Fruit fly (Drosophila melanogaster): ENCODE data around the gene CDase.

The CDase gene

dm6 chr3R:30428459-30428858 lies 30.9 kb upstream of the CDase start, which contains the start of gene CG15533:
CG15533 (plus strand) TSS chr3R:30428820.
- TF ChIP-seq Blimp-1 (GFP tag; optimal IDR thresholded peaks at IDR 0.05) = no peak
- TF ChIP-seq CG8632 (GFP tag; optimal IDR thresholded peaks at IDR 0.05) = no peak
- TF ChIP-seq net (GFP tag; optimal IDR thresholded peaks at IDR 0.05) = no peak
- TF ChIP-seq CG10669 (GFP tag; optimal IDR thresholded peaks at IDR 0.05) = no peak
- TF ChIP-seq esn (GFP tag; optimal IDR thresholded peaks at IDR 0.05) = no peak
- TF ChIP-seq CG7368 (GFP tag; optimal IDR thresholded peaks at IDR 0.05) = no peak
- no peak for TF ChIP-seq CG11762 (GFP tag; optimal IDR thresholded peaks at IDR 0.05; ENCODE audit: insufficient read depth)
- TF ChIP-seq CG8119 (GFP tag; IDR thresholded peaks at IDR 0.05) = no peak
- TF ChIP-seq Lpt (GFP tag; optimal IDR thresholded peaks at IDR 0.05) = no peak
- no peak for TF ChIP-seq cyc (GFP tag; optimal IDR thresholded peaks at IDR 0.05)
- TF ChIP-seq Hr39 (GFP tag; optimal IDR thresholded peaks at IDR 0.05) = no peak
- TF ChIP-seq Eip78C (GFP tag) = no peak

DNA sequence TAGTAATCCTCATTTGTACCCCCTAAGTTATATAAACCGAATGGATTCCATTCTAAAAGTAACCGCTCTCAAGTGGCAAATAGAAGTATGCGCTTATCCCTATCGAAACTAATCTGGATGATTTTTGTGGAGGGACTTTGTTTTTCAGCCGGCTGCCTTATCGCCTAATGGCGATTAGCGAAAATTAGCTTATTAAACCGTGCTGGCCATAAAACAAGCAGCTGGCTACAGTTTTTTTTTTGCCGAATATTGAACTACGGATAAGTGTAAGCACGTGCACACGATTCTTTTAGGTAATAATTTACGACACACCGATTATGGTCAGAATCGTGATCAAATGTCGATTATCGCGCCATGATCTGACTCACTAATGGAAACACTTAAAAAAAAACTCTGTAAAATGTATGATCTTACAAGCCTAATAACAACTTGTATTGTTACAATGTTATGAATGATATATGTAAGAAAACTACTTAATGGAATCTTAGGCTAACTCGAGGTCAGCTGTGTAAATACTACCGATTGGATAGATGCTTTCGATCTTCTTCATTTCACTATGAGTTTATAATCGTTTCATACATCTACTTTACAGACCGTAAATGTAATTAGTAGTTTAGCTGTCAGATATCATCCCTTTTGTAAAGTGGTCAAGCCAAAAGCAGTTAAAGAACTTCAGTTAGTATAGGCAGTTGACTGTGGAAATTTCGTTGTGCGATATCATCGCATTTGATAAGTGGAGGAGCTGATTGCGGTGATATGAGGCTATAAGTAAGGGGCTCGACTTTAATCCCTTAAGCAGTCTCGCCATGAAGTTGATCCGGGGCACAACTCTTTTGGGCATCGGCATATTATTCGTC lies 27.8 kb upstream of the CDase start, which contains the start of gene CG15534:
CG15534 (plus strand) TSS at position 807 of the 857 bp plus-strand sequence.
- TF ChIP-seq Hr38 (GFP tag; optimal IDR thresholded peaks at IDR 0.05) (no peak), vri (GFP tag; optimal IDR thresholded peaks at IDR 0.05) (peak; percentile 24), CG6163 (GFP tag; IDR thresholded peaks at IDR 0.05) (no peak), CG8632 (GFP tag; optimal IDR thresholded peaks at IDR 0.05) (no peak)

DNA sequence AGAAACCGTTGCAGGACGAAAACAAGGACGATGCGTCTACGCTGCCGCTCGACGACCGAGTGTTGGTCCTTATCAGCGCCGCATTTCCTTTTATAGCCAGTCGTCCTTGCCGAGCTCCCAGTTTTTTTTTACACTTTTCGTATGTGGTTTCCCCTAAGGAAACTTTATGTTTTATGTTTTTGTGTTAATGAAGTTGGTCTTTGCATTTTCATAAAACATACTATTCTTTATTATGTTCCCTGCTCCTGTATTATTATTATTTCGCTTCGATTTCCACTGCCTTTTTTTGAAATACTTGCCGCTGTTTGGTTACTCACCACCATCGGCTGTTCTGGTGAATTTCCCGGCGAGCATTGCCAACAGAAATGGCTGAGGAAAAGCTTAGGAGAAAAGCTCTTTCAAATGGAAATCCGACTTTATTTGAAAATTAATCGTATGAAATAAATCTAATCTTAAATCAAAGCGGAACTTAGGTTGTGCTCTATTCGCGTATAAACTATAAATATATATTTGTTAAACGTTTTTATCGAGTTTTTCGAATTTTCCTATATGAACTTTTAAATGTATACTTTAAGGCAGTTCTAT lies 15.7 kb upstream of the CDase start, which contains the start of gene CG15537:
CG15537 (minus strand) TSS at position 51 of the 585 bp plus-strand sequence.
- peak; percentile 17 for TF ChIP-seq svp (GFP tag)
- TF ChIP-seq Sox102F (GFP tag; optimal IDR thresholded peaks at IDR 0.05) = no peak

DNA sequence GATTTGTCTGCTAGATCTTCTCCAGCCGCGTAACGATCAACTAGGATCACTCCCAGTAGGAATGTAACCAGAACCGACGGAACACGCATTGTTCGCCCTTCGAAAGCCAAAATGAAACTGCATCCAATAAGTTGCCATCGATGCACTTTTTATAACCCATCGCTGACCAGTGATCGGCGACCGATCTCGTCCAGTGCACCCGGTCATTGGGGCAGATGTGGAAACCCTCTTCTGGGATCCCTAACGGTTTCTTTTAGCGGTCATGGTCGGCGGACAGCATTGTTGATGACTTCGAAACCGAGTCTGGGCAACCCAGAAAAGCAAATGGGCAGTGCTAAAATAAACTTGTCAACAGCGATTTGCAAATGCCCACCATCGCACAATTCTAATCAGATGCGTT lies 14.4 kb upstream of the CDase start, which contains the start of gene Osi23:
Osi23 (minus strand) TSS at position 101 of the 400 bp plus-strand sequence.
- TF ChIP-seq Lpt (GFP tag; optimal IDR thresholded peaks at IDR 0.05) (no peak), Eip78C (GFP tag) (no peak), Sox102F (GFP tag; optimal IDR thresholded peaks at IDR 0.05) (no peak), Smox (GFP tag; optimal IDR thresholded peaks at IDR 0.05) (no peak)

dm6 chr3R:30449446-30449845 lies 9.9 kb upstream of the CDase start:
- TF ChIP-seq CG32006 (GFP tag; optimal IDR thresholded peaks at IDR 0.05) = no peak
- TF ChIP-seq svp (GFP tag) = peak; percentile 83

DNA sequence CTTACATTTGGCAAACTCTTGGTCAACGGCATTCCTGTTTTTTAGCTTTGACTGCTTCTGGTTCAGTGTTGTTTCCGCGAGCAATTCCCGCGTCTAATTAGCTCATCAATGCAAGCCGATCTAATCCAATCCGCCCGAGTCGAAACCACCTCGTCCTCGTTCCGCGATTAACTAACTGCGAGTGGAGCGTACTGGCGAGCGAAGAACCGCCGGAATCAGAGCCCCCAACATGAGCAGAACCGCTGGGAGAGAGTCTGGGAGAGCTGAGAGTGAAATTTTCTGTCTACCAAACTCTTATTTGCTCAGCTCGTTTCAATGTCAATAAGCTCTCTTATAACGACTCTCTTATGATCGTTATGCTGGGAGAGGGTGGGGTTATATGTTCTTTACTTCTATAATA lies 9.1 kb upstream of the CDase start:
- TF ChIP-seq esn (GFP tag; optimal IDR thresholded peaks at IDR 0.05) (peak; percentile 74), CG8632 (GFP tag; optimal IDR thresholded peaks at IDR 0.05) (peak; percentile 57), Ets21C (GFP tag; optimal IDR thresholded peaks at IDR 0.05) (peak; percentile 2), cyc (GFP tag; optimal IDR thresholded peaks at IDR 0.05) (peak; percentile 45), CG6854 (GFP tag; optimal IDR thresholded peaks at IDR 0.05) (peak; percentile 85), fkh (GFP tag; optimal IDR thresholded peaks at IDR 0.05) (peak; percentile 63), CG10669 (GFP tag; optimal IDR thresholded peaks at IDR 0.05) (peak; percentile 48), CG8119 (GFP tag; IDR thresholded peaks at IDR 0.05) (peak; percentile 43; the same call in 2 of the 3 replicates), CG11762 (GFP tag; optimal IDR thresholded peaks at IDR 0.05; ENCODE audit: insufficient read depth) (peak; percentile 24), Met (GFP tag; optimal IDR thresholded peaks at IDR 0.05) (no peak), CG11294 (GFP tag; IDR thresholded peaks at IDR 0.05) (no peak), CG11902 (GFP tag; optimal IDR thresholded peaks at IDR 0.05) (no peak), CG9139 (GFP tag; optimal IDR thresholded peaks at IDR 0.05) (peak; percentile 62), fd85E (GFP tag; optimal IDR thresholded peaks at IDR 0.05) (peak; percentile 87), CG3919 (GFP tag; optimal IDR thresholded peaks at IDR 0.05) (peak; percentile 62), Eip75B (GFP tag; optimal IDR thresholded peaks at IDR 0.05) (peak; percentile 49), CG15336 (GFP tag; IDR thresholded peaks at IDR 0.05) (no peak; the same call in 1 of the 2 replicates), Ets96B (tag; optimal IDR thresholded peaks at IDR 0.05) (no peak), spab (GFP tag; optimal IDR thresholded peaks at IDR 0.05) (peak; percentile 47), CG6163 (GFP tag; IDR thresholded peaks at IDR 0.05) (peak; percentile 68), CG3032 (tag; optimal IDR thresholded peaks at IDR 0.05) (no peak), fd59A (GFP tag; optimal IDR thresholded peaks at IDR 0.05) (no peak), dsx (GFP tag; optimal IDR thresholded peaks at IDR 0.05; ENCODE audit: poor library complexity, severe bottlenecking) (peak; percentile 17), pdm3 (GFP tag; optimal IDR thresholded peaks at IDR 0.05) (peak; percentile 56), Eip78C (GFP tag) (peak; percentile 84), Smox (GFP tag; optimal IDR thresholded peaks at IDR 0.05) (peak; percentile 38), ss (GFP tag; optimal IDR thresholded peaks at IDR 0.05) (peak; percentile 49 to 58), svp (GFP tag) (no peak)

Data from whole organism, prepupa.